Fruit fly (Drosophila melanogaster) whole organism, embryonic: ENCODE data around the gene Syt12.
A peak's percentile ranks its signal among the peaks of the same experiment; 100 is the strongest.

Experiments
- Antp ChIP-seq: fragments of 200-800 bp; sonication (Bioruptor generic); optimal IDR thresholded peaks from 3 replicates; lab custom pipeline; 2016; ENCODE audit warnings: missing biosample characterization, missing genetic modification characterization
- CG10267 ChIP-seq: fragments of 200-800 bp; sonication (Bioruptor generic); optimal IDR thresholded peaks from 2 replicates; lab custom pipeline; 2018; ENCODE audit warnings: missing biosample characterization, mild to moderate bottlenecking, missing genetic modification characterization, moderate library complexity
- CG11723 ChIP-seq: fragments of 200-800 bp; sonication (Bioruptor generic); optimal IDR thresholded peaks from 2 replicates; lab custom pipeline; 2017; ENCODE audit warnings: missing biosample characterization, mild to moderate bottlenecking, missing genetic modification characterization
- CG12104 ChIP-seq: fragments of 200-800 bp; sonication (Bioruptor generic); optimal IDR thresholded peaks from 3 replicates; lab custom pipeline; 2016; ENCODE audit warnings: missing biosample characterization, missing genetic modification characterization
- CG12659 ChIP-seq: fragments of 200-800 bp; sonication (Bioruptor generic); optimal IDR thresholded peaks from 3 replicates; lab custom pipeline; 2017; ENCODE audit warnings: mild to moderate bottlenecking, missing biosample characterization, missing genetic modification reagents, missing genetic modification characterization
- CG12942 ChIP-seq: fragments of 200-800 bp; sonication (Bioruptor generic); optimal IDR thresholded peaks from 3 replicates; lab custom pipeline; 2016; ENCODE audit warnings: missing biosample characterization, missing genetic modification characterization
- CG13424 ChIP-seq: fragments of 200-800 bp; sonication (Bioruptor generic); optimal IDR thresholded peaks from 2 replicates; lab custom pipeline; 2019; ENCODE audit warnings: missing biosample characterization, mild to moderate bottlenecking, missing genetic modification characterization, moderate library complexity
- CG13775 ChIP-seq: fragments of 200-800 bp; sonication (Bioruptor generic); optimal IDR thresholded peaks from 3 replicates; lab custom pipeline; 2017; ENCODE audit warnings: missing biosample characterization, mild to moderate bottlenecking, missing genetic modification characterization
- CG14441 ChIP-seq: fragments of 200-800 bp; sonication (Bioruptor generic); IDR thresholded peaks from 2 replicates; pipeline ENCODE4 v1.3.6; 2022; ENCODE audit warnings: missing biosample characterization, missing genetic modification characterization
- CG17829 ChIP-seq: fragments of 200-800 bp; optimal IDR thresholded peaks from 2 replicates; lab custom pipeline; 2019; ENCODE audit warnings: missing biosample characterization, mild to moderate bottlenecking, missing genetic modification characterization, moderate library complexity
- CG4820 ChIP-seq: fragments of 200-800 bp; sonication (Bioruptor generic); optimal IDR thresholded peaks from 3 replicates; lab custom pipeline; 2016; ENCODE audit warnings: missing biosample characterization, missing genetic modification characterization
- CG6175 ChIP-seq: fragments of 200-800 bp; sonication (Bioruptor generic); IDR thresholded peaks from 3 replicates; pipeline ENCODE4 v1.3.6; 2022; ENCODE audit warnings: missing biosample characterization, missing genetic modification characterization
- CG8765 ChIP-seq: fragments of 200-800 bp; sonication (Bioruptor generic); IDR thresholded peaks from 2 replicates; pipeline ENCODE4 v1.3.6; 2022; ENCODE audit warnings: missing biosample characterization, missing genetic modification characterization
- CG8944 ChIP-seq: fragments of 200-800 bp; sonication (Bioruptor generic); optimal IDR thresholded peaks from 3 replicates; lab custom pipeline; 2016; ENCODE audit warnings: missing biosample characterization, missing genetic modification characterization
- CG9727 ChIP-seq: fragments of 200-800 bp; sonication (Bioruptor generic); optimal IDR thresholded peaks from 3 replicates; lab custom pipeline; 2017; ENCODE audit warnings: missing biosample characterization, mild to moderate bottlenecking, missing genetic modification characterization
- CG9932 ChIP-seq: fragments of 200-800 bp; sonication (Bioruptor generic); IDR thresholded peaks from 2 replicates; pipeline ENCODE4 v1.3.6; 2022; ENCODE audit warnings: missing biosample characterization, missing genetic modification characterization
- Dbx ChIP-seq: fragments of 200-800 bp; sonication (Bioruptor generic); IDR thresholded peaks from 3 replicates; pipeline ENCODE4 v1.3.6; 2022; ENCODE audit warnings: missing biosample characterization, missing genetic modification characterization
- Dll ChIP-seq: fragments of 200-800 bp; sonication (Bioruptor generic); IDR thresholded peaks from 4 replicates; pipeline ENCODE4 v1.3.6; 2022; ENCODE audit warnings: missing biosample characterization, missing genetic modification characterization; ENCODE audit not compliant: partially characterized antibody
- Doc2 ChIP-seq: fragments of 200-800 bp; sonication (Bioruptor generic); IDR thresholded peaks from 2 replicates; pipeline ENCODE4 v1.3.6; 2022; ENCODE audit warnings: missing biosample characterization, missing genetic modification characterization
- GATAe ChIP-seq: fragments of 200-800 bp; sonication (Bioruptor generic); conservative IDR thresholded peaks from 2 replicates; pipeline ENCODE4 v1.3.6; 2022; ENCODE audit warnings: missing biosample characterization, missing genetic modification characterization
- H2.0 ChIP-seq: fragments of 200-800 bp; sonication (Bioruptor generic); IDR thresholded peaks from 2 replicates; pipeline ENCODE4 v1.3.6; 2022; ENCODE audit warnings: missing biosample characterization, missing genetic modification characterization
- HLH3B ChIP-seq: fragments of 200-800 bp; sonication (Bioruptor generic); IDR thresholded peaks from 2 replicates; pipeline ENCODE4 v1.3.6; 2022; ENCODE audit warnings: missing biosample characterization, missing genetic modification characterization
- Hmr ChIP-seq: fragments of 200-800 bp; sonication (Bioruptor generic); optimal IDR thresholded peaks from 3 replicates; lab custom pipeline; 2017; ENCODE audit warnings: mild to moderate bottlenecking, missing biosample characterization, missing genetic modification reagents, missing genetic modification characterization
- Jarid2 ChIP-seq: fragments of 200-800 bp; sonication (Bioruptor generic); optimal IDR thresholded peaks from 3 replicates; lab custom pipeline; 2017; ENCODE audit warnings: mild to moderate bottlenecking, missing biosample characterization, missing genetic modification reagents, missing genetic modification characterization
- Mad ChIP-seq: fragments of 200-800 bp; sonication (Bioruptor generic); optimal IDR thresholded peaks from 2 replicates; lab custom pipeline; 2016; ENCODE audit warnings: missing biosample characterization, missing genetic modification characterization
- Mes4 ChIP-seq: fragments of 200-800 bp; sonication (Bioruptor generic); optimal IDR thresholded peaks from 2 replicates; lab custom pipeline; 2016; ENCODE audit warnings: missing biosample characterization, missing genetic modification characterization
- NFAT ChIP-seq: fragments of 200-800 bp; sonication (Bioruptor generic); IDR thresholded peaks from 2 replicates; pipeline ENCODE4 v1.3.6; 2022; ENCODE audit warnings: missing biosample characterization, missing genetic modification characterization
- Opbp ChIP-seq: fragments of 200-800 bp; sonication (Bioruptor generic); IDR thresholded peaks from 3 replicates; pipeline ENCODE4 v1.3.6; 2022; ENCODE audit warnings: missing biosample characterization, missing genetic modification characterization; ENCODE audit not compliant: partially characterized antibody
- bab2 ChIP-seq: fragments of 200-800 bp; sonication (Bioruptor generic); optimal IDR thresholded peaks from 2 replicates; lab custom pipeline; 2016; ENCODE audit warnings: missing biosample characterization, missing genetic modification characterization
- bsh ChIP-seq, 2 experiments: fragments of 200-800 bp; sonication (Bioruptor generic); optimal IDR thresholded peaks; 2 replicates each; lab custom pipeline; 2017 to 2018; ENCODE audit warnings: mild to moderate bottlenecking in 2 of 2, missing biosample characterization in 2 of 2, missing genetic modification characterization in 2 of 2, moderate library complexity in 1 of 2
- croc ChIP-seq: fragments of 200-800 bp; sonication (Bioruptor generic); conservative IDR thresholded peaks from 3 replicates; pipeline ENCODE4 v1.3.6; 2022; ENCODE audit warnings: missing biosample characterization, missing genetic modification characterization
- dan ChIP-seq: fragments of 200-800 bp; sonication (Bioruptor generic); IDR thresholded peaks from 2 replicates; pipeline ENCODE4 v1.3.6; 2022; ENCODE audit warnings: missing biosample characterization, missing genetic modification characterization
- dimm ChIP-seq: fragments of 200-800 bp; sonication (Bioruptor generic); IDR thresholded peaks from 2 replicates; pipeline ENCODE4 v1.3.6; 2022; ENCODE audit warnings: missing biosample characterization, missing genetic modification characterization
- gcm2 ChIP-seq: fragments of 200-800 bp; sonication (Bioruptor generic); optimal IDR thresholded peaks from 2 replicates; lab custom pipeline; 2016; ENCODE audit warnings: missing biosample characterization, missing genetic modification characterization
- gfzf ChIP-seq: fragments of 200-800 bp; sonication (Bioruptor generic); optimal IDR thresholded peaks from 2 replicates; lab custom pipeline; 2016; ENCODE audit warnings: missing biosample characterization, mild to moderate bottlenecking, missing genetic modification characterization, moderate library complexity
- grau ChIP-seq: fragments of 200-800 bp; optimal IDR thresholded peaks from 3 replicates; lab custom pipeline; 2019; ENCODE audit warnings: missing biosample characterization, mild to moderate bottlenecking, missing genetic modification characterization, moderate library complexity
- ind ChIP-seq: fragments of 200-800 bp; sonication (Bioruptor generic); optimal IDR thresholded peaks from 3 replicates; lab custom pipeline; 2016; ENCODE audit warnings: missing biosample characterization, missing genetic modification characterization
- knrl ChIP-seq: fragments of 200-800 bp; sonication (Bioruptor generic); IDR thresholded peaks from 3 replicates; pipeline ENCODE4 v1.3.6; 2022; ENCODE audit warnings: missing biosample characterization, missing genetic modification characterization; ENCODE audit not compliant: partially characterized antibody
- lilli ChIP-seq: fragments of 200-800 bp; sonication (Bioruptor generic); optimal IDR thresholded peaks from 3 replicates; lab custom pipeline; 2016; ENCODE audit warnings: missing biosample characterization, missing genetic modification characterization
- luna ChIP-seq: fragments of 200-800 bp; sonication (Bioruptor generic); optimal IDR thresholded peaks from 2 replicates; lab custom pipeline; 2016; ENCODE audit warnings: missing biosample characterization, missing genetic modification characterization
- nau ChIP-seq: fragments of 200-800 bp; sonication (Bioruptor generic); optimal IDR thresholded peaks from 3 replicates; lab custom pipeline; 2017; ENCODE audit warnings: missing biosample characterization, mild to moderate bottlenecking, missing genetic modification characterization, missing genetic modification reagents
- org-1 ChIP-seq: fragments of 200-800 bp; sonication (Bioruptor generic); optimal IDR thresholded peaks from 2 replicates; lab custom pipeline; 2017; ENCODE audit warnings: missing biosample characterization, missing genetic modification characterization
- repo ChIP-seq: fragments of 200-800 bp; sonication (Bioruptor generic); optimal IDR thresholded peaks from 2 replicates; lab custom pipeline; 2016; ENCODE audit warnings: missing biosample characterization, missing genetic modification characterization
- schlank ChIP-seq: fragments of 200-800 bp; sonication (Bioruptor generic); optimal IDR thresholded peaks from 2 replicates; lab custom pipeline; 2018; ENCODE audit warnings: missing biosample characterization, mild to moderate bottlenecking, missing genetic modification characterization
- tll ChIP-seq, 2 experiments: fragments of 200-800 bp in 1 of 2; fragments of >200 bp in 1 of 2; sonication (Bioruptor generic) in 1 of 2; optimal IDR thresholded peaks; 2 replicates each; lab custom pipeline; 2017 to 2019; ENCODE audit warnings: missing biosample characterization in 2 of 2, missing genetic modification characterization in 2 of 2, mild to moderate bottlenecking in 1 of 2, moderate library complexity in 1 of 2
- tna ChIP-seq: fragments of 200-800 bp; sonication (Bioruptor generic); IDR thresholded peaks from 2 replicates; pipeline ENCODE4 v1.3.6; 2022; ENCODE audit warnings: missing biosample characterization, missing genetic modification characterization; ENCODE audit not compliant: partially characterized antibody
- trem ChIP-seq: fragments of 200-800 bp; optimal IDR thresholded peaks from 3 replicates; lab custom pipeline; 2019; ENCODE audit warnings: missing biosample characterization, mild to moderate bottlenecking, missing genetic modification characterization, moderate library complexity
- wor ChIP-seq: fragments of 200-800 bp; sonication (Bioruptor generic); IDR thresholded peaks from 2 replicates; pipeline ENCODE4 v1.3.6; 2022; ENCODE audit warnings: missing biosample characterization, missing genetic modification characterization

Gene Syt12

DNA sequence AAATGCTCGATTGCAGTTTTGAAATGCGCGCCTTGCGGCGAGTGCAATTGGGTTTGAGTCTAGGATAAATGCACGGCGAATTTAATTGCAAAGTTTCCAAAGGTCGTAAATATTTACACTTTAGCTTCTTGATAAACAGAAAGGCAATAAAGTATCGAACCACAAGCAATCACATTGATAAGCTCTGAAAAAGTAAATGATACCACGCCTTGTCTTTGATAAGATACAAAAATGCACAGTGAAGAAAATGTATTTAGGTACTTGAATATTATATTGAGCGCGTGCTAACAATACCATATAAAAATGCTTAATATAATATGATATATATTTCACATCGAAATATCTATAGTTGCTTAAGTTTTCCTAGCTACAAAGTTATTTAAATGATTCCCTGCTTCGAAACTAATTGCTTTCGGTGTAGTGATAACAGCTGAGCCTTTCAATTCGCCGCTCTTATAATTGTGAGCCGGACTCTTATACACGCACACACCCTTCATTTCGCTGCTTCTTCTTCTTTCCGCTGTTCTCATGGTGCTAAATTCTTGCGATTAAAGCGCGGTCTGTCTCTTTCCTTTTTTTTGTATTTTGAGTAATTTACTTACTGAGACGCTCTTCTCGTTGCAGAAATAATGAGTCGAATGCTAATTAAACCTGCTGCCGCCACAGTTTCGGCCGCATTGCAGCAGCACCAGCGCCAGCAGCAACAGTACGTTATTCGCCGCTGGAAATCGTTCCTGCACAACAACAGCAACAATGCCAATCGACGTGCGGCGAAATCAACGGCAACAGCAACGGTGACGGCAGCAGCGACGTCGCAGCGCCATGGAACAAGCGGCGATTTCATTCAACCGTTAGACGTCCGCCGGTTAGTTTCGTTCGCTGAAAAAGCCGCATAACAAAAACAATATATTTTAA lies 14.4 kb downstream of the Syt12 start (continued):
- TF ChIP-seq CG6175 (0 out of 3 replicates have a peak, but pooled peaks have one; percentile 35), repo (GFP tag; lab: Kevin White, UChicago) (no peak), CG13424 (tag; lab: Kevin White, UChicago) (peak; percentile 89), dan (GFP tag; lab: Robert Waterston, UW) (no peak), tll (GFP tag; optimal IDR thresholded peaks at IDR 0.05; lab: Kevin White, UChicago) (no peak), gfzf (GFP tag; lab: Kevin White, UChicago) (no peak), Mes4 (GFP tag; lab: Kevin White, UChicago) (peak; percentile 61), Opbp (GFP tag; lab: Robert Waterston, UW) (no peak), CG10267 (tag; lab: Kevin White, UChicago) (peak; percentile 84), knrl (GFP tag; lab: Robert Waterston, UW) (no peak), CG12942 (GFP tag; lab: Kevin White, UChicago) (peak; percentile 68), dimm (GFP tag; lab: Robert Waterston, UW) (no peak; the same call in 1 of the 2 replicates), H2.0 (peak; percentile 85), Mad (GFP tag; lab: Kevin White, UChicago) (peak; percentile 55), CG8944 (GFP tag; lab: Kevin White, UChicago) (peak; percentile 9), CG14441 (GFP tag; lab: Robert Waterston, UW) (peak; percentile 86), ind (GFP tag; lab: Kevin White, UChicago) (peak; percentile 84), schlank (tag; lab: Kevin White, UChicago) (no peak), GATAe (GFP tag; lab: Robert Waterston, UW) (peak; percentile 97), CG11723 (GFP tag; lab: Kevin White, UChicago) (peak; percentile 77), bsh (GFP tag; optimal IDR thresholded peaks at IDR 0.05; lab: Kevin White, UChicago) (peak; percentile 68 to 90), CG9727 (GFP tag; lab: Kevin White, UChicago) (peak; percentile 86), CG9932 (GFP tag; lab: Robert Waterston, UW) (peak; percentile 82), croc (GFP tag; lab: Robert Waterston, UW) (peak; percentile 43; the same call in 1 of the 3 replicates), Hmr (GFP tag; lab: Kevin White, UChicago) (peak; percentile 89), gcm2 (GFP tag; lab: Kevin White, UChicago) (peak; percentile 67), NFAT (GFP tag; lab: Robert Waterston, UW) (peak; percentile 65), CG4820 (GFP tag; lab: Kevin White, UChicago) (peak; percentile 73), CG13775 (GFP tag; lab: Kevin White, UChicago) (peak; percentile 81), CG12104 (GFP tag; lab: Kevin White, UChicago) (peak; percentile 54), luna (GFP tag; lab: Kevin White, UChicago) (no peak), CG12659 (peak; percentile 82), tna (GFP tag; lab: Robert Waterston, UW) (no peak), Dll (GFP tag; lab: Robert Waterston, UW) (no peak), CG8765 (peak; percentile 41; the same call in 1 of the 2 replicates), Antp (no peak), grau (tag; lab: Kevin White, UChicago) (peak; percentile 88), nau (GFP tag; lab: Kevin White, UChicago) (peak; percentile 77), trem (tag; lab: Kevin White, UChicago) (peak; percentile 66), Doc2 (GFP tag; lab: Robert Waterston, UW) (no peak), lilli (peak; percentile 32), Dbx (GFP tag; lab: Robert Waterston, UW) (peak; percentile 77), bab2 (GFP tag; lab: Kevin White, UChicago) (peak; percentile 36), Jarid2 (GFP tag; lab: Kevin White, UChicago) (peak; percentile 58), HLH3B (GFP tag; lab: Robert Waterston, UW) (peak; percentile 79), org-1 (GFP tag; lab: Kevin White, UChicago) (peak; percentile 68), CG17829 (tag; lab: Kevin White, UChicago) (peak; percentile 88), wor (peak; percentile 68)
